Worm (Caenorhabditis elegans) whole organism, L2 larva: ENCODE results near the gene Y47D7A.18.

Experiments used
- C34F6.9 ChIP-seq: fragments of 150-350 bp; optimal IDR thresholded peaks from 2 replicates; lab custom pipeline; 2014; ENCODE audit warnings: missing biosample characterization, missing genetic modification characterization
- F13H6.1 ChIP-seq: sonication (generic microtip); optimal IDR thresholded peaks from 2 replicates; lab custom pipeline; 2016; ENCODE audit warnings: missing genetic modification characterization, missing compliant biosample characterization
- R02D3.7 ChIP-seq: fragments of 150-350 bp; optimal IDR thresholded peaks from 2 replicates; lab custom pipeline; 2014; ENCODE audit warnings: missing biosample characterization, missing genetic modification characterization
- Y55F3AM.14 ChIP-seq: fragments of 200-800 bp; sonication (Bioruptor generic); optimal IDR thresholded peaks from 2 replicates; lab custom pipeline; 2018; ENCODE audit warnings: mild to moderate bottlenecking, missing genetic modification characterization, missing compliant biosample characterization
- aly-2 ChIP-seq: fragments of 150-350 bp; optimal IDR thresholded peaks from 2 replicates; lab custom pipeline; 2014; ENCODE audit warnings: missing biosample characterization, missing genetic modification characterization
- ama-1 ChIP-seq: fragments of 150-350 bp; optimal IDR thresholded peaks from 2 replicates; lab custom pipeline; 2018; ENCODE audit warnings: inconsistent platforms
- blmp-1 ChIP-seq: sonication (generic microtip); optimal IDR thresholded peaks from 2 replicates; lab custom pipeline; 2017; ENCODE audit warnings: missing genetic modification characterization, mild to moderate bottlenecking, missing compliant biosample characterization, antibody characterized with exemption, moderate library complexity; ENCODE audit not compliant: insufficient read depth
- ceh-16 ChIP-seq: fragments of 150-350 bp; optimal IDR thresholded peaks from 2 replicates; lab custom pipeline; 2014; ENCODE audit warnings: missing biosample characterization, missing genetic modification characterization
- crh-2 ChIP-seq: sonication (generic microtip); optimal IDR thresholded peaks from 2 replicates; lab custom pipeline; 2017; ENCODE audit warnings: missing biosample characterization, missing genetic modification characterization
- dmd-4 ChIP-seq: sonication (generic microtip); optimal IDR thresholded peaks from 2 replicates; lab custom pipeline; 2017; ENCODE audit warnings: missing biosample characterization, missing genetic modification characterization
- elt-1 ChIP-seq: fragments of 150-350 bp; optimal IDR thresholded peaks from 2 replicates; lab custom pipeline; 2014; ENCODE audit warnings: missing biosample characterization, missing genetic modification characterization
- elt-3 ChIP-seq: sonication (generic microtip); optimal IDR thresholded peaks from 2 replicates; lab custom pipeline; 2017; ENCODE audit warnings: missing biosample characterization, missing genetic modification characterization
- fos-1 ChIP-seq: fragments of 150-350 bp; optimal IDR thresholded peaks from 2 replicates; lab custom pipeline; 2014; ENCODE audit warnings: missing biosample characterization, missing genetic modification characterization
- lin-11 ChIP-seq: fragments of 150-350 bp; sonication (generic microtip); optimal IDR thresholded peaks from 2 replicates; lab custom pipeline; 2014; ENCODE audit warnings: missing biosample characterization, missing genetic modification characterization, inconsistent platforms, mixed read lengths
- lin-13 ChIP-seq: fragments of 150-350 bp; optimal IDR thresholded peaks from 2 replicates; lab custom pipeline; 2014; ENCODE audit warnings: missing biosample characterization, missing genetic modification reagents, missing genetic modification characterization
- lin-39 ChIP-seq: fragments of 150-350 bp; optimal IDR thresholded peaks from 2 replicates; lab custom pipeline; 2014; ENCODE audit warnings: missing biosample characterization, missing genetic modification reagents, missing genetic modification characterization
- lsy-2 ChIP-seq, 2 experiments: fragments of 150-350 bp in 1 of 2; sonication (generic microtip) in 1 of 2; optimal IDR thresholded peaks; 2 replicates each; lab custom pipeline; 2014 to 2017; ENCODE audit warnings: missing biosample characterization in 2 of 2, missing genetic modification characterization in 2 of 2
- mab-5 ChIP-seq: fragments of 150-350 bp; optimal IDR thresholded peaks from 2 replicates; lab custom pipeline; 2014; ENCODE audit warnings: missing biosample characterization, missing genetic modification characterization
- mbf-1 ChIP-seq: sonication (generic microtip); optimal IDR thresholded peaks from 2 replicates; lab custom pipeline; 2017; ENCODE audit warnings: missing biosample characterization, missing genetic modification characterization
- mdl-1 ChIP-seq, 2 experiments: fragments of 150-350 bp in 1 of 2; sonication (generic microtip) in 1 of 2; optimal IDR thresholded peaks; 2 replicates each; lab custom pipeline; 2017; ENCODE audit warnings: missing biosample characterization in 2 of 2, missing genetic modification characterization in 2 of 2
- nhr-11 ChIP-seq: fragments of 150-350 bp; optimal IDR thresholded peaks from 2 replicates; lab custom pipeline; 2014; ENCODE audit warnings: missing biosample characterization, missing genetic modification characterization
- nhr-12 ChIP-seq: fragments of 150-350 bp; optimal IDR thresholded peaks from 2 replicates; lab custom pipeline; 2014; ENCODE audit warnings: missing biosample characterization, missing genetic modification characterization
- nhr-129 ChIP-seq: fragments of 150-350 bp; optimal IDR thresholded peaks from 2 replicates; lab custom pipeline; 2014; ENCODE audit warnings: missing biosample characterization, missing genetic modification characterization
- nhr-237 ChIP-seq: fragments of 150-350 bp; optimal IDR thresholded peaks from 2 replicates; lab custom pipeline; 2014; ENCODE audit warnings: missing biosample characterization, missing genetic modification characterization
- nhr-25 ChIP-seq: fragments of 150-350 bp; sonication (generic microtip); optimal IDR thresholded peaks from 3 replicates; lab custom pipeline; 2014; ENCODE audit warnings: missing biosample characterization, missing genetic modification characterization
- nhr-77 ChIP-seq: fragments of 150-350 bp; optimal IDR thresholded peaks from 2 replicates; lab custom pipeline; 2014; ENCODE audit warnings: missing biosample characterization, missing genetic modification characterization
- skn-1 ChIP-seq: sonication (generic microtip); optimal IDR thresholded peaks from 2 replicates; lab custom pipeline; 2017; ENCODE audit warnings: missing biosample characterization, missing genetic modification characterization
- sma-3 ChIP-seq: sonication (generic microtip); optimal IDR thresholded peaks from 2 replicates; lab custom pipeline; 2016; ENCODE audit warnings: missing genetic modification reagents, missing genetic modification characterization, missing compliant biosample characterization
- sma-9 ChIP-seq, 2 experiments: fragments of 150-350 bp in 1 of 2; sonication (generic microtip) in 1 of 2; optimal IDR thresholded peaks; 2 replicates each; lab custom pipeline; 2014 to 2016; ENCODE audit warnings: missing genetic modification characterization in 2 of 2, mild to moderate bottlenecking in 1 of 2, missing biosample characterization in 1 of 2, missing compliant biosample characterization in 1 of 2, missing genetic modification reagents in 1 of 2, moderate library complexity in 1 of 2
- unc-62 ChIP-seq: fragments of 150-350 bp; optimal IDR thresholded peaks from 2 replicates; lab custom pipeline; 2014; ENCODE audit warnings: missing biosample characterization, missing genetic modification reagents, missing genetic modification characterization
- zag-1 ChIP-seq: fragments of 150-350 bp; optimal IDR thresholded peaks from 2 replicates; lab custom pipeline; 2014; ENCODE audit warnings: missing biosample characterization, missing genetic modification characterization
- ztf-1 ChIP-seq: fragments of 200-800 bp; sonication (Bioruptor generic); conservative IDR thresholded peaks from 2 replicates; pipeline ENCODE4 v1.3.6; 2022; ENCODE audit warnings: missing genetic modification characterization, missing compliant biosample characterization
- ztf-11 ChIP-seq: sonication (generic microtip); optimal IDR thresholded peaks from 2 replicates; lab custom pipeline; 2017; ENCODE audit warnings: missing biosample characterization, missing genetic modification characterization
- ztf-4 ChIP-seq: fragments of 150-350 bp; optimal IDR thresholded peaks from 2 replicates; lab custom pipeline; 2014; ENCODE audit warnings: missing biosample characterization, missing genetic modification characterization

The Y47D7A.18 gene

DNA sequence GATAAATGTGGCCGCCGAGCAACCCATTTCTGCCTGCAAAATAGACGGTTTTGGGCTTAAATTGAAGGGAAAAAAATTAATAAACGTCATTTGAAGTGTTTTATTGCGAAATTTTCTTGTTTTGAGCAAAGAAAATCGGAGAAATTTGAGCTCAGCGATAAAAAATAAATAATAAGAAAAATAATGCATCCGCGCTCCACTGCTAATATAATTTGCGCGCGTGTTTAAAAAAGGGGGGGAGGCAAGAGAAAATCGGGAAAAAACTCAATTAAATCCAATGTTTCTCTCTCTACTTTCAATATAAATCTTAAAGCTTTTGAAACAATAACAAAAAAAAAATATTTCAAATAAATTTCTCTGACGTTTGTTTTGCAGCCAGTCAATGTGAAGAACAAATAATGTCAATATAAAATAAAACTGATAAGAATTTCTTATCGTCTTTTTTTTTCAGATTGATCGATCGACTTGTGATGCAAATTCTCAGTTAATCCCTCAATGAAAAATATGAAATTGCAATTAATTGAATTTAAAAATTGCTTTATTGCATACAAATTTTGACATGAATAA lies 34.0 kb upstream of the Y47D7A.18 start, which contains the start of gene rft-2 (continued):
- TF ChIP-seq nhr-77 (tag; lab: Kevin White, UChicago) (no peak), ztf-4 (tag; lab: Kevin White, UChicago) (no peak), F13H6.1 (no peak)

ce11 chrV:4447637-4448036 lies 31.0 kb upstream of the Y47D7A.18 start:
- TF ChIP-seq crh-2 (tag; lab: Kevin White, UChicago) (no peak), C34F6.9 (tag; lab: Kevin White, UChicago) (no peak), R02D3.7 (no peak), lin-11 (tag; lab: Kevin White, UChicago) (no peak), F13H6.1 (no peak), mab-5 (tag; lab: Kevin White, UChicago) (no peak), lsy-2 (tag; optimal IDR thresholded peaks at IDR 0.05; lab: Kevin White, UChicago) (no peak), unc-62 (GFP tag; lab: Kevin White, UChicago) (no peak), zag-1 (tag; lab: Kevin White, UChicago) (no peak), skn-1 (tag; lab: Kevin White, UChicago) (no peak), nhr-25 (tag; lab: Kevin White, UChicago) (no peak), Y55F3AM.14 (no peak), blmp-1 (tag; lab: Kevin White, UChicago) (no peak), ceh-16 (tag; lab: Kevin White, UChicago) (no peak), nhr-12 (no peak), nhr-77 (tag; lab: Kevin White, UChicago) (no peak), sma-3 (GFP tag; lab: Kevin White, UChicago) (no peak), nhr-237 (no peak), lin-39 (tag; lab: Kevin White, UChicago) (no peak), ztf-1 (GFP tag; lab: Robert Waterston, UW) (no peak)
- TF ChIP-seq, all 48 proteins: peak for 0

DNA sequence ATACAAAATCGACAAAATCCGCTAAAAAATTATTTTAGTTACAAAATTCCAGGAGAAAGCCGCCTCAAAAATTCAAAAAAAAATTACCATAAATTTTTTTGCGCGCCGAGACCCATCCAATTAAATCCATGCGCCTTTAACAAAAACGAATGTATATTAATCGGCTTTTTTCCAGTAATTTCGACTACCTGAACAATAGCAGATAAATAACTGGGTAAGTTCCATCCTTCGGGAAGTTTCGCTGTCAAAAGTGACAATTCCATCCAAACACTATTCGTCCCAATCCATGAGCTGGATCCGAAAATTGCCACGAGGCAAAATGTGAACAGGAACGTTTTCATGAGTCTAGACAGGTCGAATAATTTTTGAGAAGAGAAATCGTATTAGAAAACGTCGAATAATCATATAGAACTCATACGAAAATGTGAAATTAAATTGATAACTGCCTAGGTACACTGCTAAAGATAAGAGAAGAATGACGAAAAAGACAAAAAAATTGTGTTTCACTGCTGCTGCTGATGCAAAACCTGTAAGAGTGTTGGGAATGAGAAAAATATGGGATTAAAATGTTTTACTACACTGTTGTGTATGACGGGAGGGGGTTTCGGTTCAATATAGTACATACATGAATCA lies 26.3 kb upstream of the Y47D7A.18 start, which contains the start of gene rft-1:
TSS of gene rft-1 (minus strand) at position 475 of the 633 bp plus-strand sequence.
- TF ChIP-seq fos-1 (tag; lab: Kevin White, UChicago) (peak; percentile 58), lin-39 (tag; lab: Kevin White, UChicago) (no peak)

- TF ChIP-seq blmp-1 (tag; lab: Kevin White, UChicago) (peak; percentile 61), unc-62 (GFP tag; lab: Kevin White, UChicago) (no peak), nhr-25 (tag; lab: Kevin White, UChicago) (peak; percentile 17)
Measured at ce11 chrV:4437215-4437614, 20.6 kb upstream of the Y47D7A.18 start.

DNA sequence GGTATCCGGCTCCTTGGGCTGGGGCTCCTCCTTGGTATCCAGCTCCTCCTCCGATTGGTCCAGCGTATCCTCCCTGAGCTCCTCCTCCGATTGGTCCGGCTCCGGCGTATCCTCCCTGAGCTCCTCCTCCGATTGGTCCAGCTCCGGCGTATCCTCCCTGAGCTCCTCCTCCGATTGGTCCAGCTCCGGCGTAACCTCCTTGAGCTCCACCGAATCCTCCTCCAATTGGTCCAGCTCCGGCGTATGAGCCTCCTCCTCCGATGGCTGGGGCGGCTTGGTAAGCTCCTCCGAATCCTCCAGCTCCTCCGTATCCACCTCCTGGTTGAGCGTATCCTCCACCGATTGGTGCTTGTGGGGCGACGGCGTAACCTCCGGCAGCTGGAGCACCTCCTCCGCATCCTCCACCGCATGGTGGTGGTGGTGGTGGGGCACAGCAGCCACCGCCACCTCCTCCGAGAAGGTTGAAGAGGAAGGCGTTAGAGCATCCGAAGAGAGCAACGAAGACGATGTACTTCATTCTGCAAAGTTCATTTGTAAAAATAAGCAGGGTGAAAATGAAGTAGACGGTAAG lies 18.9 kb upstream of the Y47D7A.18 start, which contains the start of gene Y47D7A.13:
TSS of gene Y47D7A.13 (minus strand) at position 517 of the 571 bp plus-strand sequence.
- TF ChIP-seq lin-11 (tag; lab: Kevin White, UChicago) (no peak), sma-3 (GFP tag; lab: Kevin White, UChicago) (no peak), sma-9 (GFP tag; optimal IDR thresholded peaks at IDR 0.05; lab: Kevin White, UChicago) (no peak), sma-9 (tag; optimal IDR thresholded peaks at IDR 0.05; lab: Kevin White, UChicago) (no peak), nhr-11 (tag; lab: Kevin White, UChicago) (no peak), mbf-1 (tag; lab: Kevin White, UChicago) (no peak), nhr-129 (no peak), aly-2 (tag; lab: Kevin White, UChicago) (no peak), lin-13 (no peak)
- TF ChIP-seq, all 48 proteins: peak for 0

- TF ChIP-seq ama-1 (lab: Kevin White, UChicago) (no peak), F13H6.1 (no peak), C34F6.9 (tag; lab: Kevin White, UChicago) (no peak), ztf-11 (tag; lab: Kevin White, UChicago) (no peak), nhr-11 (tag; lab: Kevin White, UChicago) (no peak), mdl-1 (tag; optimal IDR thresholded peaks at IDR 0.05; lab: Kevin White, UChicago) (no peak), elt-1 (tag; lab: Kevin White, UChicago) (no peak), dmd-4 (tag; lab: Kevin White, UChicago) (no peak), sma-3 (GFP tag; lab: Kevin White, UChicago) (no peak), crh-2 (tag; lab: Kevin White, UChicago) (no peak), elt-3 (tag; lab: Kevin White, UChicago) (no peak)
- TF ChIP-seq, all 48 proteins: peak for 0
Measured at ce11 chrV:4432783-4433237, 16.2 kb upstream of the Y47D7A.18 start, which contains the start of gene Y47D7A.15. Gene Y47D7A.15, minus strand, starts transcription at chrV:4433187.
